Worm (Caenorhabditis elegans): Measurements from ENCODE around the gene cnb-1.

cnb-1 gene

ce11 chrV:11375150-11375792, at the start of gene cnb-1:
cnb-1 (plus strand) TSS chrV:11375742.
- TF ChIP-seq chd-7 (tag; optimal IDR thresholded peaks at IDR 0.05) (no peak), ekl-4 (GFP tag; IDR thresholded peaks at IDR 0.05) (no peak), rcor-1 (GFP tag; IDR thresholded peaks at IDR 0.05) (0 out of 2 replicates have a peak, but pooled peaks have one; percentile 17), ztf-28 (GFP tag; IDR thresholded peaks at IDR 0.05) (no peak), ztf-22 (GFP tag; optimal IDR thresholded peaks at IDR 0.05) (no peak), madf-6 (GFP tag; IDR thresholded peaks at IDR 0.05) (no peak), attf-3 (GFP tag; conservative IDR thresholded peaks at IDR 0.05) (no peak), unc-130 (GFP tag; optimal IDR thresholded peaks at IDR 0.05) (no peak), F22D6.2 (tag; optimal IDR thresholded peaks at IDR 0.05) (no peak), F10E7.11 (tag; optimal IDR thresholded peaks at IDR 0.05) (no peak), tlf-1 (GFP tag; optimal IDR thresholded peaks at IDR 0.05) (no peak), D2030.7 (GFP tag; IDR thresholded peaks at IDR 0.05) (no peak), T26A5.8 (tag; optimal IDR thresholded peaks at IDR 0.05) (no peak), lsy-27 (tag; optimal IDR thresholded peaks at IDR 0.05; ENCODE audit: borderline replicate concordance, insufficient read depth) (no peak), dox-1 (GFP tag; IDR thresholded peaks at IDR 0.05) (no peak), rpc-1 (optimal IDR thresholded peaks at IDR 0.05) (no peak), rpc-1 (tag; optimal IDR thresholded peaks at IDR 0.05) (no peak), attf-5 (GFP tag; optimal IDR thresholded peaks at IDR 0.05) (peak; percentile 59), F57A8.1 (GFP tag; optimal IDR thresholded peaks at IDR 0.05) (no peak), ceh-100 (GFP tag; IDR thresholded peaks at IDR 0.05) (0 out of 2 replicates have a peak, but pooled peaks have one; percentile 28), lin-26 (GFP tag; IDR thresholded peaks at IDR 0.05) (no peak; the same call in 1 of the 2 replicates), snpc-1.1 (tag; optimal IDR thresholded peaks at IDR 0.05; ENCODE audit: insufficient read depth) (no peak), ama-1 (optimal IDR thresholded peaks at IDR 0.05) (no peak), ama-1 (GFP tag; optimal IDR thresholded peaks at IDR 0.05) (no peak), lin-40 (tag; optimal IDR thresholded peaks at IDR 0.05) (peak; percentile 67), dpl-1 (GFP tag; optimal IDR thresholded peaks at IDR 0.05) (no peak), K12H6.12 (tag; optimal IDR thresholded peaks at IDR 0.05) (no peak), ceh-40 (GFP tag; IDR thresholded peaks at IDR 0.05) (no peak), Y56A3A.18 (GFP tag; IDR thresholded peaks at IDR 0.05) (no peak), nhr-80 (tag; optimal IDR thresholded peaks at IDR 0.05) (peak; percentile 27), let-526 (GFP tag; IDR thresholded peaks at IDR 0.05) (no peak), F23B12.7 (tag; optimal IDR thresholded peaks at IDR 0.05; ENCODE audit: insufficient read depth) (no peak), pbrm-1 (GFP tag; IDR thresholded peaks at IDR 0.05) (peak; percentile 48; the same call in 1 of the 2 replicates), egl-44 (GFP tag; IDR thresholded peaks at IDR 0.05) (no peak), hmg-1.2 (GFP tag; IDR thresholded peaks at IDR 0.05) (peak; percentile 83), lin-35 (GFP tag; optimal IDR thresholded peaks at IDR 0.05) (peak in 1 of 3 experiments; percentile 34), ZK185.1 (tag; optimal IDR thresholded peaks at IDR 0.05; ENCODE audit: poor library complexity, severe bottlenecking) (peak; percentile 23), unc-62 (GFP tag; optimal IDR thresholded peaks at IDR 0.05) (no peak), repo-1 (tag; optimal IDR thresholded peaks at IDR 0.05) (no peak)

ce11 chrV:11326914-11327367, 48.6 kb upstream of the cnb-1 start, which contains the start of gene tmed-10:
tmed-10 (minus strand) TSS chrV:11326964.
- TF ChIP-seq let-607 (tag; optimal IDR thresholded peaks at IDR 0.05) (peak; percentile 93 to 94), lin-40 (tag; optimal IDR thresholded peaks at IDR 0.05) (no peak), madf-6 (GFP tag; IDR thresholded peaks at IDR 0.05) (peak; percentile 76), tbx-9 (tag; optimal IDR thresholded peaks at IDR 0.05; ENCODE audit: borderline replicate concordance) (no peak), F33H1.4 (GFP tag; IDR thresholded peaks at IDR 0.05) (peak; percentile 55), ekl-4 (GFP tag; IDR thresholded peaks at IDR 0.05) (peak; percentile 77), ceh-79 (tag; optimal IDR thresholded peaks at IDR 0.05) (no peak), D2030.7 (GFP tag; IDR thresholded peaks at IDR 0.05) (peak; percentile 88), madf-3 (GFP tag; IDR thresholded peaks at IDR 0.05) (no peak), attf-6 (GFP tag; IDR thresholded peaks at IDR 0.05) (0 out of 2 replicates have a peak, but pooled peaks have one; percentile 13), madf-8 (GFP tag; conservative IDR thresholded peaks at IDR 0.05) (peak; percentile 39), snpc-4 (GFP tag; optimal IDR thresholded peaks at IDR 0.05) (peak; percentile 28), snpc-4 (tag; optimal IDR thresholded peaks at IDR 0.05) (peak in 3 of 4 experiments; percentile 27 to 72 (median 57)), mcd-1 (GFP tag; IDR thresholded peaks at IDR 0.05) (peak; percentile 96)

All from whole organism, young adult.